Worm (Caenorhabditis elegans) whole organism, early embryonic: ENCODE results near the gene acaa-2.

Source experiments
- B0310.2 ChIP-seq: sonication (generic microtip); optimal IDR thresholded peaks from 2 replicates; lab custom pipeline; 2016; ENCODE audit warnings: mild to moderate bottlenecking, missing genetic modification characterization, missing compliant biosample characterization
- aly-1 ChIP-seq: sonication (generic microtip); optimal IDR thresholded peaks from 2 replicates; lab custom pipeline; 2016; ENCODE audit warnings: missing genetic modification characterization, missing compliant biosample characterization
- ama-1 ChIP-seq: fragments of 150-350 bp; optimal IDR thresholded peaks from 2 replicates; lab custom pipeline; 2014
- ceh-13 ChIP-seq: fragments of 200-800 bp; sonication (Bioruptor generic); optimal IDR thresholded peaks from 2 replicates; lab custom pipeline; 2018; ENCODE audit warnings: mild to moderate bottlenecking, missing genetic modification characterization, missing compliant biosample characterization
- ets-7 ChIP-seq: sonication (generic microtip); optimal IDR thresholded peaks from 2 replicates; lab custom pipeline; 2016; ENCODE audit warnings: missing genotype, missing genetic modification characterization, missing compliant biosample characterization
- hmbx-1 ChIP-seq: sonication (generic microtip); optimal IDR thresholded peaks from 2 replicates; lab custom pipeline; 2016; ENCODE audit warnings: mild to moderate bottlenecking, missing genetic modification characterization, missing compliant biosample characterization
- hmg-4 ChIP-seq: fragments of 200-800 bp; sonication (Bioruptor generic); optimal IDR thresholded peaks from 2 replicates; lab custom pipeline; 2018; ENCODE audit warnings: mild to moderate bottlenecking, missing genetic modification characterization, missing compliant biosample characterization
- hnd-1 ChIP-seq: sonication (generic microtip); optimal IDR thresholded peaks from 2 replicates; lab custom pipeline; 2016; ENCODE audit warnings: missing genetic modification characterization, missing compliant biosample characterization
- sea-1 ChIP-seq: fragments of 200-800 bp; sonication (Bioruptor generic); conservative IDR thresholded peaks from 2 replicates; pipeline ENCODE4 v1.3.6; 2022; ENCODE audit warnings: missing genetic modification characterization, missing compliant biosample characterization

DNA sequence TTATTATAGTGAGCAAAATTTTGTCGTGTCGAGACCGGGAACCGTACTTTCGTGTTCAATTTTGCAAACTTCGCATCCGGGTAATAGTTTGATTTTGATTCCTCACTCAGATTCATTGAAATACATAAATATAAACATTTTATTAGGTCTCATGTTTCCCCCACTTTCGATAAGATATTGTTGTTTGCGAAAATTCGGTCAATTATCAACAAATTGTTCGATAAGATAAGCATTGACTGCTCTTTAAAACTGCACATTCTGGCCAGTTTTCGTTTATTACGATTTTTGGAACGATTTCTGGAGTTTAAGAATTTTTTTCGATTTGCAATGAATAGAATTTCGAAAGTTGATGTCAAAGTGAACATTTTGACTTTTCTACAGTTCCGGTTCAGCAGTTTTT, 43.9 kb downstream of the acaa-2 start:
- TF ChIP-seq ama-1 (no peak), aly-1 (tag; lab: Kevin White, UChicago) (no peak), hmg-4 (GFP tag; lab: Kevin White, UChicago) (no peak), hnd-1 (tag; lab: Kevin White, UChicago) (no peak), ets-7 (tag; lab: Kevin White, UChicago) (no peak), sea-1 (GFP tag; lab: Robert Waterston, UW) (no peak), B0310.2 (tag; lab: Kevin White, UChicago) (no peak), ceh-13 (no peak), hmbx-1 (tag; lab: Kevin White, UChicago) (no peak)
